Worm (Caenorhabditis elegans) whole organism, early embryonic: ENCODE measurements around the gene ttr-28.

Experiments
- aly-1 ChIP-seq: sonication (generic microtip); optimal IDR thresholded peaks from 2 replicates; lab custom pipeline; 2016; ENCODE audit warnings: missing genetic modification characterization, missing compliant biosample characterization
- ama-1 ChIP-seq: fragments of 150-350 bp; optimal IDR thresholded peaks from 2 replicates; lab custom pipeline; 2014

ce11 chrV:12906732-12907131 lies 1.8 kb upstream of the ttr-28 start, which contains the start of gene ttr-29:
- TF ChIP-seq ama-1 (lab: Kevin White, UChicago) (no peak), aly-1 (tag; lab: Kevin White, UChicago) (no peak)
